ENCODE assay signal across 4 fruit fly cellular contexts in genomic region chrX:2684442-2684841, dm6.
TF ChIP-seq lines count a peak whose summit lies in the region.

No protein-coding gene starts in this region.

- peak; percentile 78 to 86 for TF ChIP-seq CTCF in S2 (optimal IDR thresholded peaks at IDR 0.05; lab: Kevin White, UChicago)
- peak; percentile 89 for TF ChIP-seq CTCF in whole organism, embryonic (GFP tag; optimal IDR thresholded peaks at IDR 0.05; lab: Kevin White, UChicago)

TF ChIP-seq in whole organism, embryonic, 481 proteins besides CTCF, POLR2A, EP300 and RAD21:
- TF ChIP-seq CG10979 (tag; optimal IDR thresholded peaks at IDR 0.05; lab: Kevin White, UChicago) (peak; percentile 9), Taf1 (GFP tag; IDR thresholded peaks at IDR 0.05; lab: Robert Waterston, UW) (no peak)

TF ChIP-seq in whole organism, pupa, 21 proteins besides CTCF, POLR2A, EP300 and RAD21:
- TF ChIP-seq gl (tag; optimal IDR thresholded peaks at IDR 0.05; lab: Kevin White, UChicago) = no peak
- no peak for TF ChIP-seq fd96Ca (GFP tag; IDR thresholded peaks at IDR 0.05; lab: Robert Waterston, UW)
- no peak for TF ChIP-seq CG4496 (GFP tag; IDR thresholded peaks at IDR 0.05; lab: Robert Waterston, UW)
- TF ChIP-seq EcR (GFP tag; optimal IDR thresholded peaks at IDR 0.05; lab: Kevin White, UChicago) = peak; percentile 71
- no peak for TF ChIP-seq CG14655 (GFP tag; optimal IDR thresholded peaks at IDR 0.05; lab: Kevin White, UChicago)
- no peak for TF ChIP-seq CG8301 (tag; optimal IDR thresholded peaks at IDR 0.05; lab: Kevin White, UChicago)
- no peak for TF ChIP-seq CG34367 (tag; optimal IDR thresholded peaks at IDR 0.05; lab: Kevin White, UChicago)
- no peak for TF ChIP-seq CG8159 (tag; optimal IDR thresholded peaks at IDR 0.05; lab: Kevin White, UChicago)
- TF ChIP-seq CG32121 (GFP tag; IDR thresholded peaks at IDR 0.05; lab: Robert Waterston, UW) = no peak
TF ChIP-seq in whole organism, pupa: peak in this region for 1.

TF ChIP-seq in whole organism, wandering third instar larva, 38 proteins besides CTCF, POLR2A, EP300 and RAD21:
- TF ChIP-seq ey (GFP tag; optimal IDR thresholded peaks at IDR 0.05; lab: Kevin White, UChicago) (no peak), OdsH (GFP tag; optimal IDR thresholded peaks at IDR 0.05; lab: Kevin White, UChicago) (no peak), Rel (GFP tag; optimal IDR thresholded peaks at IDR 0.05; lab: Kevin White, UChicago) (no peak), Rel (tag; optimal IDR thresholded peaks at IDR 0.05; lab: Kevin White, UChicago) (peak; percentile 54), N (GFP tag; optimal IDR thresholded peaks at IDR 0.05; lab: Kevin White, UChicago) (no peak), brk (GFP tag; optimal IDR thresholded peaks at IDR 0.05; lab: Kevin White, UChicago) (no peak), CG9705 (GFP tag; optimal IDR thresholded peaks at IDR 0.05; lab: Kevin White, UChicago) (no peak), Hnf4 (GFP tag; optimal IDR thresholded peaks at IDR 0.05; lab: Kevin White, UChicago) (no peak), Dfd (GFP tag; optimal IDR thresholded peaks at IDR 0.05; lab: Kevin White, UChicago) (no peak), Jra (GFP tag; optimal IDR thresholded peaks at IDR 0.05; lab: Kevin White, UChicago) (no peak)
